Worm (Caenorhabditis elegans) whole organism, midembryonic: ENCODE data around the gene Y73B6BL.37.

Experiments
- T22C8.4 ChIP-seq: fragments of 200-800 bp; sonication (Bioruptor generic); IDR thresholded peaks from 2 replicates; pipeline ENCODE4 v1.3.6; 2022; ENCODE audit warnings: missing genetic modification characterization, missing compliant biosample characterization
- flt-1 ChIP-seq: fragments of 200-800 bp; sonication (Bioruptor generic); IDR thresholded peaks from 2 replicates; pipeline ENCODE4 v1.3.6; 2022; ENCODE audit warnings: missing genetic modification characterization, missing compliant biosample characterization
- klf-2 ChIP-seq: fragments of 200-800 bp; sonication (Bioruptor generic); conservative IDR thresholded peaks from 2 replicates; pipeline ENCODE4 v1.3.6; 2022; ENCODE audit warnings: missing genetic modification reagents, missing genetic modification characterization, missing compliant biosample characterization
- med-1 ChIP-seq: sonication (generic microtip); optimal IDR thresholded peaks from 2 replicates; lab custom pipeline; 2017; ENCODE audit warnings: missing genetic modification characterization, mild to moderate bottlenecking, missing compliant biosample characterization, antibody characterized with exemption, missing genetic modification reagents; ENCODE audit not compliant: insufficient read depth
- ref-1 ChIP-seq: fragments of 200-800 bp; sonication (Bioruptor generic); conservative IDR thresholded peaks from 2 replicates; pipeline ENCODE4 v1.3.6; 2022; ENCODE audit warnings: missing genetic modification reagents, missing genetic modification characterization, missing compliant biosample characterization
- tab-1 ChIP-seq: fragments of 200-800 bp; sonication (Bioruptor generic); IDR thresholded peaks from 2 replicates; pipeline ENCODE4 v1.3.6; 2022; ENCODE audit warnings: missing genetic modification characterization, missing compliant biosample characterization
- ztf-23 ChIP-seq: fragments of 200-800 bp; sonication (Bioruptor generic); IDR thresholded peaks from 2 replicates; pipeline ENCODE4 v1.3.6; 2022; ENCODE audit warnings: missing genetic modification reagents, missing genetic modification characterization, missing compliant biosample characterization
- ztf-29 ChIP-seq: fragments of 200-800 bp; sonication (Bioruptor generic); IDR thresholded peaks from 2 replicates; pipeline ENCODE4 v1.3.6; 2022; ENCODE audit warnings: missing genetic modification reagents, missing genetic modification characterization, missing compliant biosample characterization

DNA sequence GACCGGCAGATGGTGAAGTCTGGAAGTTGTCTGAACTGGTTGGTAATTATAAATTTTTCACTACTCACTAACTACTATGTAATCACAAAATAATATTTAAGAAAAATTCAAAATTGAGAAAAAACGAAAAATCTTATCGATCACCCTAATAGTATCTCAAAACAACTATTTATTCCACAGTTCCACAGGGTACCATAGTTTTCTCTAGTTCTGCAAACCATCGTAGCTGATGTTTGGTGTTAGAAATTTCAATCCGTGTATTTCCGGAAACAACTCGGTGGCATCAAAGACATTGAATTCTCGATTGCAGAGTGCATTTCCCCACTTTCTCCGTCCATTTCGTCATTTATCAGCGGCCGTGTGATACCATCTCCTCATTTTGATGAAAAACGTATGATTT, 45.5 kb upstream of the Y73B6BL.37 start, which contains the start of gene Y73B6BL.31:
- TF ChIP-seq tab-1 (GFP tag; lab: Robert Waterston, UW) (no peak), T22C8.4 (GFP tag; lab: Robert Waterston, UW) (no peak), ztf-29 (GFP tag; lab: Robert Waterston, UW) (no peak), med-1 (GFP tag; lab: Kevin White, UChicago) (no peak), flt-1 (GFP tag; lab: Robert Waterston, UW) (no peak), ref-1 (no peak), klf-2 (no peak), ztf-23 (GFP tag; lab: Robert Waterston, UW) (no peak)
